Worm (Caenorhabditis elegans) whole organism, mixed stage, embryonic: Measurements from ENCODE around the gene F47B7.5.

Experiments used
- nhr-76 ChIP-seq: sonication (generic microtip); optimal IDR thresholded peaks from 2 replicates; lab custom pipeline; 2017; ENCODE audit warnings: missing biosample characterization, missing genetic modification characterization
- ztf-11 ChIP-seq: fragments of 150-350 bp; optimal IDR thresholded peaks from 2 replicates; lab custom pipeline; 2014; ENCODE audit warnings: missing biosample characterization, missing genetic modification characterization

ce11 chrX:3814827-3815226 is 46.2 kb upstream of the F47B7.5 start:
- TF ChIP-seq nhr-76 (tag; lab: Kevin White, UChicago) (no peak), ztf-11 (no peak)
